Fruit fly (Drosophila melanogaster) whole organism, adult: ENCODE results near the gene CG12253.

ENCODE experiments used
- CG11617 ChIP-seq: fragments of 200-800 bp; sonication (Bioruptor generic); optimal IDR thresholded peaks from 2 replicates; lab custom pipeline; 2017; ENCODE audit warnings: mild to moderate bottlenecking, missing biosample characterization, missing genetic modification reagents, missing genetic modification characterization
- CG7045 ChIP-seq: fragments of 200-800 bp; sonication (Bioruptor generic); optimal IDR thresholded peaks from 2 replicates; lab custom pipeline; 2017; ENCODE audit warnings: missing biosample characterization, mild to moderate bottlenecking, missing genetic modification characterization
- CG7101 ChIP-seq: fragments of 200-800 bp; sonication (Bioruptor generic); optimal IDR thresholded peaks from 2 replicates; lab custom pipeline; 2018; ENCODE audit warnings: missing biosample characterization, mild to moderate bottlenecking, missing genetic modification characterization, moderate library complexity
- Crg-1 ChIP-seq: fragments of 200-800 bp; sonication (Bioruptor generic); optimal IDR thresholded peaks from 2 replicates; lab custom pipeline; 2016; ENCODE audit warnings: missing biosample characterization, missing genetic modification characterization
- cnc ChIP-seq, 2 experiments: fragments of >200 bp; optimal IDR thresholded peaks; 2 replicates each; lab custom pipeline; 2017
- kay ChIP-seq: fragments of 200-800 bp; sonication (Bioruptor generic); peaks from one replicate; lab custom pipeline; 2016; ENCODE audit warnings: missing biosample characterization, missing genetic modification characterization, borderline replicate concordance
- toe ChIP-seq: fragments of 200-800 bp; sonication (Bioruptor generic); optimal IDR thresholded peaks from 2 replicates; lab custom pipeline; 2016; ENCODE audit warnings: missing biosample characterization, missing genetic modification characterization

dm6 chr2L:10940196-10940595 is 47.4 kb upstream of the CG12253 start:
- peak; percentile 25 for TF ChIP-seq kay
- TF ChIP-seq CG7101 = no peak
- TF ChIP-seq cnc (optimal IDR thresholded peaks at IDR 0.05; lab: Kevin White, UChicago) = no peak
- TF ChIP-seq CG7045 (GFP tag; lab: Kevin White, UChicago) = no peak
- no peak for TF ChIP-seq Crg-1 (GFP tag; lab: Kevin White, UChicago)
- no peak for TF ChIP-seq toe (GFP tag; lab: Kevin White, UChicago)
- TF ChIP-seq CG11617 (GFP tag; lab: Kevin White, UChicago) = no peak
